Fruit fly (Drosophila melanogaster): ENCODE measurements around the gene CG15021.
A peak's percentile ranks its signal among the peaks of the same experiment; 100 is the strongest.

CG15021 gene

dm6 chr3L:4405922-4406321 lies 30.6 kb upstream of the CG15021 start, which contains the start of gene CG15019 (continued):
- no peak for TF ChIP-seq mld (GFP tag; IDR thresholded peaks at IDR 0.05; ENCODE audit: partially characterized antibody)
- TF ChIP-seq onecut (GFP tag; IDR thresholded peaks at IDR 0.05), result no peak
- TF ChIP-seq zf30C (GFP tag; optimal IDR thresholded peaks at IDR 0.05), result no peak
- TF ChIP-seq Hr3 (GFP tag; optimal IDR thresholded peaks at IDR 0.05), result no peak
- no peak for TF ChIP-seq CG1529 (GFP tag; optimal IDR thresholded peaks at IDR 0.05)
- TF ChIP-seq croc (GFP tag; conservative IDR thresholded peaks at IDR 0.05), result no peak
- TF ChIP-seq Dll (GFP tag; IDR thresholded peaks at IDR 0.05; ENCODE audit: partially characterized antibody), result peak; percentile 74
- TF ChIP-seq GATAe (GFP tag; conservative IDR thresholded peaks at IDR 0.05), result no peak
- TF ChIP-seq Side (GFP tag; optimal IDR thresholded peaks at IDR 0.05), result no peak
- TF ChIP-seq Myb (GFP tag; optimal IDR thresholded peaks at IDR 0.05), result no peak
- TF ChIP-seq CG16813 (GFP tag; IDR thresholded peaks at IDR 0.05; ENCODE audit: partially characterized antibody), result peak; percentile 61
- no peak for TF ChIP-seq dati (GFP tag; IDR thresholded peaks at IDR 0.05)
- no peak for TF ChIP-seq nerfin-1 (tag; optimal IDR thresholded peaks at IDR 0.05)
- no peak for TF ChIP-seq CG7271 (tag; optimal IDR thresholded peaks at IDR 0.05)
- 0 out of 2 replicates have a peak, but pooled peaks have one; percentile 14 for TF ChIP-seq Rfx (GFP tag; IDR thresholded peaks at IDR 0.05)
- no peak for TF ChIP-seq ERR (GFP tag; optimal IDR thresholded peaks at IDR 0.05)
- peak; percentile 64 for TF ChIP-seq YL-1 (GFP tag; optimal IDR thresholded peaks at IDR 0.05)
- TF ChIP-seq CG3065 (GFP tag; optimal IDR thresholded peaks at IDR 0.05), result no peak
- no peak for TF ChIP-seq cg (GFP tag; optimal IDR thresholded peaks at IDR 0.05)
- TF ChIP-seq TFAM (GFP tag; optimal IDR thresholded peaks at IDR 0.05), result no peak
- no peak for TF ChIP-seq CG18764 (GFP tag; optimal IDR thresholded peaks at IDR 0.05)
- TF ChIP-seq nau (GFP tag; optimal IDR thresholded peaks at IDR 0.05), result no peak
- no peak for TF ChIP-seq CG15269 (tag; optimal IDR thresholded peaks at IDR 0.05)
- TF ChIP-seq phol (tag; optimal IDR thresholded peaks at IDR 0.05), result peak; percentile 4
- no peak for TF ChIP-seq tx (GFP tag; optimal IDR thresholded peaks at IDR 0.05)
- TF ChIP-seq sr (GFP tag; IDR thresholded peaks at IDR 0.05), result no peak
- TF ChIP-seq CG11560 (tag; IDR thresholded peaks at IDR 0.05), result no peak
- no peak for TF ChIP-seq CG10366 (GFP tag; IDR thresholded peaks at IDR 0.05)
- TF ChIP-seq shn (GFP tag; optimal IDR thresholded peaks at IDR 0.05), result no peak
- TF ChIP-seq CG15011 (GFP tag; optimal IDR thresholded peaks at IDR 0.05), result no peak
- TF ChIP-seq ase (GFP tag; IDR thresholded peaks at IDR 0.05), result no peak
- no peak; the same call in 2 of the 3 replicates for TF ChIP-seq zen2 (GFP tag; IDR thresholded peaks at IDR 0.05; ENCODE audit: partially characterized antibody)
- no peak for TF ChIP-seq D (optimal IDR thresholded peaks at IDR 0.05)
- no peak for TF ChIP-seq D (GFP tag; optimal IDR thresholded peaks at IDR 0.05)
- TF ChIP-seq CG8290 (GFP tag; optimal IDR thresholded peaks at IDR 0.05), result no peak
- no peak for TF ChIP-seq CG8290 (tag; optimal IDR thresholded peaks at IDR 0.05)
- no peak for TF ChIP-seq fru (optimal IDR thresholded peaks at IDR 0.05)
- no peak for TF ChIP-seq bigmax (GFP tag; optimal IDR thresholded peaks at IDR 0.05)
- no peak for TF ChIP-seq CG16815 (GFP tag; optimal IDR thresholded peaks at IDR 0.05)
- no peak for TF ChIP-seq Aef1 (GFP tag; IDR thresholded peaks at IDR 0.05)
- TF ChIP-seq twi (tag; optimal IDR thresholded peaks at IDR 0.05), result no peak
- TF ChIP-seq CG6813 (GFP tag; optimal IDR thresholded peaks at IDR 0.05), result no peak
- TF ChIP-seq HmgD (GFP tag; optimal IDR thresholded peaks at IDR 0.05), result no peak
- TF ChIP-seq CG6175 (GFP tag; IDR thresholded peaks at IDR 0.05), result no peak
- no peak for TF ChIP-seq Hmr (GFP tag; optimal IDR thresholded peaks at IDR 0.05)
- TF ChIP-seq CG30020 (tag; optimal IDR thresholded peaks at IDR 0.05), result no peak
- no peak for TF ChIP-seq chm (GFP tag; IDR thresholded peaks at IDR 0.05)
- TF ChIP-seq Dfd (GFP tag; optimal IDR thresholded peaks at IDR 0.05), result no peak
- TF ChIP-seq disco-r (GFP tag; optimal IDR thresholded peaks at IDR 0.05), result no peak
- no peak for TF ChIP-seq CG12299 (tag; optimal IDR thresholded peaks at IDR 0.05)
- peak; percentile 70 for TF ChIP-seq HLH4C (GFP tag; IDR thresholded peaks at IDR 0.05; ENCODE audit: partially characterized antibody)
- TF ChIP-seq Nf-YC (tag; optimal IDR thresholded peaks at IDR 0.05), result no peak
- TF ChIP-seq CG30403 (GFP tag; optimal IDR thresholded peaks at IDR 0.05), result no peak
